Fruit fly (Drosophila melanogaster) whole organism, adult: Measurements from ENCODE around the gene P5CDh2.

ENCODE experiments used
- CG11617 ChIP-seq: fragments of 200-800 bp; sonication (Bioruptor generic); optimal IDR thresholded peaks from 2 replicates; lab custom pipeline; 2017; ENCODE audit warnings: mild to moderate bottlenecking, missing biosample characterization, missing genetic modification reagents, missing genetic modification characterization
- CG12768 ChIP-seq: fragments of 200-800 bp; sonication (Bioruptor generic); optimal IDR thresholded peaks from 2 replicates; lab custom pipeline; 2017; ENCODE audit warnings: missing biosample characterization, missing genetic modification characterization, mild to moderate bottlenecking, moderate library complexity, missing genetic modification reagents
- CG1620 ChIP-seq: fragments of 200-800 bp; sonication (Bioruptor generic); optimal IDR thresholded peaks from 2 replicates; lab custom pipeline; 2016; ENCODE audit warnings: missing biosample characterization, missing genetic modification characterization
- CG5204 ChIP-seq: fragments of 200-800 bp; sonication (Bioruptor generic); optimal IDR thresholded peaks from 2 replicates; lab custom pipeline; 2016; ENCODE audit warnings: missing biosample characterization, missing genetic modification characterization
- CG7045 ChIP-seq: fragments of 200-800 bp; sonication (Bioruptor generic); optimal IDR thresholded peaks from 2 replicates; lab custom pipeline; 2017; ENCODE audit warnings: missing biosample characterization, mild to moderate bottlenecking, missing genetic modification characterization
- Crg-1 ChIP-seq: fragments of 200-800 bp; sonication (Bioruptor generic); optimal IDR thresholded peaks from 2 replicates; lab custom pipeline; 2016; ENCODE audit warnings: missing biosample characterization, missing genetic modification characterization
- bab1 ChIP-seq: fragments of 200-800 bp; sonication (Bioruptor generic); optimal IDR thresholded peaks from 3 replicates; lab custom pipeline; 2019; ENCODE audit warnings: missing biosample characterization, mild to moderate bottlenecking, missing genetic modification characterization, moderate library complexity
- kay ChIP-seq: fragments of 200-800 bp; sonication (Bioruptor generic); peaks from one replicate; lab custom pipeline; 2016; ENCODE audit warnings: missing biosample characterization, missing genetic modification characterization, borderline replicate concordance
- ovo ChIP-seq: fragments of 200-800 bp; sonication (Bioruptor generic); optimal IDR thresholded peaks from 2 replicates; lab custom pipeline; 2016; ENCODE audit warnings: missing biosample characterization, missing genetic modification characterization
- tj ChIP-seq: fragments of 200-800 bp; sonication (Bioruptor generic); optimal IDR thresholded peaks from 3 replicates; lab custom pipeline; 2017; ENCODE audit warnings: missing biosample characterization, mild to moderate bottlenecking, missing genetic modification characterization, moderate library complexity
- toe ChIP-seq: fragments of 200-800 bp; sonication (Bioruptor generic); optimal IDR thresholded peaks from 2 replicates; lab custom pipeline; 2016; ENCODE audit warnings: missing biosample characterization, missing genetic modification characterization

dm6 chr3R:21898758-21899157 is 21.0 kb downstream of the P5CDh2 start:
- no peak for TF ChIP-seq bab1 (GFP tag; lab: Kevin White, UChicago)
- TF ChIP-seq CG7045 (GFP tag; lab: Kevin White, UChicago): no peak
- TF ChIP-seq kay: no peak
- TF ChIP-seq CG1620 (GFP tag; lab: Kevin White, UChicago): no peak
- no peak for TF ChIP-seq toe (GFP tag; lab: Kevin White, UChicago)
- no peak for TF ChIP-seq CG5204 (GFP tag; lab: Kevin White, UChicago)
- TF ChIP-seq CG12768 (GFP tag; lab: Kevin White, UChicago): no peak
- no peak for TF ChIP-seq ovo (GFP tag; lab: Kevin White, UChicago)
- no peak for TF ChIP-seq CG11617
- TF ChIP-seq Crg-1 (GFP tag; lab: Kevin White, UChicago): no peak
- no peak for TF ChIP-seq tj (GFP tag; lab: Kevin White, UChicago)
